Worm (Caenorhabditis elegans): ENCODE measurements around the gene F59E11.6.

ce11 chrV:8946142-8946541, 45.4 kb upstream of the F59E11.6 start:
- no peak for TF ChIP-seq ama-1 (optimal IDR thresholded peaks at IDR 0.05)
- TF ChIP-seq ets-7 (tag; optimal IDR thresholded peaks at IDR 0.05) = no peak
- TF ChIP-seq sea-1 (GFP tag; conservative IDR thresholded peaks at IDR 0.05) = no peak
- TF ChIP-seq flt-1 (GFP tag; IDR thresholded peaks at IDR 0.05) = no peak
- no peak for TF ChIP-seq B0310.2 (tag; optimal IDR thresholded peaks at IDR 0.05)
- no peak for TF ChIP-seq scrt-1 (GFP tag; IDR thresholded peaks at IDR 0.05)
- no peak for TF ChIP-seq F13C5.2 (tag; optimal IDR thresholded peaks at IDR 0.05)
- TF ChIP-seq tbx-37 (GFP tag; conservative IDR thresholded peaks at IDR 0.05) = no peak
- TF ChIP-seq tra-4 (tag; optimal IDR thresholded peaks at IDR 0.05) = no peak
- no peak for TF ChIP-seq hmg-4 (GFP tag; optimal IDR thresholded peaks at IDR 0.05)
- no peak for TF ChIP-seq pes-1 (GFP tag; IDR thresholded peaks at IDR 0.05)
- TF ChIP-seq ceh-36 (tag; optimal IDR thresholded peaks at IDR 0.05) = no peak

Data from whole organism, early embryonic.